Worm (Caenorhabditis elegans): ENCODE results near the gene asp-17.

ce11 chrV:19044753-19045152 lies 7.6 kb upstream of the asp-17 start, which contains the start of gene asp-15:
- no peak for TF ChIP-seq K09A11.1 (tag; optimal IDR thresholded peaks at IDR 0.05; ENCODE audit: insufficient read depth)
- TF ChIP-seq elt-2 (tag; optimal IDR thresholded peaks at IDR 0.05), result no peak
- TF ChIP-seq pqm-1 (tag; optimal IDR thresholded peaks at IDR 0.05), result no peak
- no peak for TF ChIP-seq nhr-11 (tag; optimal IDR thresholded peaks at IDR 0.05)
- no peak for TF ChIP-seq zip-5 (tag; optimal IDR thresholded peaks at IDR 0.05)
- no peak for TF ChIP-seq sox-4 (tag; optimal IDR thresholded peaks at IDR 0.05)
- TF ChIP-seq ceh-9 (tag; optimal IDR thresholded peaks at IDR 0.05), result no peak
- TF ChIP-seq ama-1 (optimal IDR thresholded peaks at IDR 0.05), result no peak
- TF ChIP-seq ceh-2 (tag; optimal IDR thresholded peaks at IDR 0.05), result no peak
- TF ChIP-seq sox-2 (GFP tag; IDR thresholded peaks at IDR 0.05), result no peak
- no peak for TF ChIP-seq unc-42 (tag; optimal IDR thresholded peaks at IDR 0.05)
- no peak for TF ChIP-seq nhr-232 (tag; optimal IDR thresholded peaks at IDR 0.05)
- no peak for TF ChIP-seq eyg-1 (tag; optimal IDR thresholded peaks at IDR 0.05)
- TF ChIP-seq C08G9.2 (tag; optimal IDR thresholded peaks at IDR 0.05), result no peak
